Fruit fly (Drosophila melanogaster) whole organism, larva: Measurements from ENCODE around the gene Hml.

ENCODE experiments used
- noc ChIP-seq: fragments of 200-800 bp; sonication (Bioruptor generic); optimal IDR thresholded peaks from 3 replicates; lab custom pipeline; 2019; ENCODE audit warnings: missing biosample characterization, mild to moderate bottlenecking, missing genetic modification characterization, moderate library complexity

Gene Hml

dm6 chr3L:13845754-13846153 is at the start of gene Hml:
Hml (plus strand) TSS chr3L:13846054.
- TF ChIP-seq noc (tag; lab: Kevin White, UChicago): no peak

DNA sequence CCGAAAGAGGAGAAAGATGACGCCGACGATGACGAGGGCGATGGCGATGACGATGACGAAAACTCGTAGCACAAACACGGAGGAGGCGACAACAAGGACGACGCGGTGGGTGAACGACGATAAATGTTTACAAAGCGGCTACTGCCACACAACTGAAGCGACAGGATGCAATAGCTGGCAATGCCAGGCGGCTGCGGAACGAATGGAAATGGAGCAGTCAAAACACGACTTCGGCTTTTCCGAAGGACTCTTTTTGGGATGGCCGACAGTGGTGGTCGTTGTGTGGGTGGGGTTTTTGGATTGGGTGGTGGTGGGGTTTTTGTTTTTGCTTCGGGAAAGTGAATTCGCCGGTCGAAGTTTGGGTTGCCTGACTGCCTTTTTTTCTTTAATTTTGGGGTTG is 42.6 kb upstream of the Hml start, which contains the start of gene bru3:
TSS of gene bru3 (minus strand) at position 143 of the 400 bp plus-strand sequence.
- TF ChIP-seq noc (tag; lab: Kevin White, UChicago): no peak

DNA sequence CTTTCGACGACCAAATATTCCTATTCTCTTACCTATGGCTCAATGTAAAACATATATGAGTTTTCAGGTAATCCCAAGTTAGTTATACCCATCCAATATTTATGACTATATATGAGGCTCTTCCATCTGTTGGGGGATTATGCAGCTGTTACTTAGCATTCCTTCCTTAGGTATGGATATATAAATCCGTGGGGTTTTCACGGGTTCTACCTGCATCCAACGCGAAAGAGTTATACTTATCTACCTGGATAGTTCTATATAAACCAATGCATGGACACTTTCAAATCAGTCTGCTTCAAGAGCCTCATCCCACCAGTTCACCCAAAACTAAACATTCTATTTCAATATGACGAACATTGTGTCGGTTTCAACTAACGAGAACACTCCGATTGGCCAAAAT is 8.4 kb upstream of the Hml start, which contains the start of gene CG43184:
TSS of gene CG43184 (plus strand) at position 301 of the 400 bp plus-strand sequence.
- TF ChIP-seq noc (tag; lab: Kevin White, UChicago): no peak

DNA sequence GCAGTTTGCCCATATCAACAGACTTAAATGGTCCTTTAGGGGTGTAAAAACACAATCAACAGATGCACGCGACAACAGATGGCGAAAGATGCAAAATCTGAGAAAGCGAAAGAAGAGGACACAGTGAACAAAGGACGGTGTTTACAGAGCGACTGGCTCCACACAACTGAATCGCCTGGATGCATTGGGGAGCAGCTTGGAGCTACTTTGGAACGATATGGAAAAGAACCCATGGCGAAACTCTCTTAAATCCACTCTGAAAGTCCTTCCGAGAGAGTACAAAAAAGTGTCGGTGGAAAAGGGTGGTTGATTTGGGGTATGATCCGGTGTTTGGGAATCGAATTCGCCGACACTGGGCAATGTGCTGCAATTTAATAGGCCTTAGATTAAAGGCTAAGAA is 5.1 kb upstream of the Hml start:
- TF ChIP-seq noc (tag; lab: Kevin White, UChicago): no peak

DNA sequence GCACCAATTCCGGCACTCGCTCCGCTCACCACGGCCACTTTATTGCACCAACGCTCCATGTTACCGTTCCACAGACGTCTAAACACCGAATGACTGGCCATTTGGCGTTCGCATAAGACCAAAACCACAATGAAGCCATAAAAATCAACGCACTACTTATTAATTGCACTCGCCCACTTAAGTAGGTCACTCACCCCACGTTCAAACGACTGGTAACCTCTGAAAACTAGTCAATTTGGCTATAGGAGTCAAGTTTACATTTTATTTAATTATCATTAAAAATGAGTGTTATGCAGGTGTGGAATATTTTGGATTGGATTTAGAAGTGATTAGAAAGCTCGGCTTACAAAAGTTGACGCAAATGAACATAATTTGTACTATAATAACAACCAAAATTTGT is 3.7 kb upstream of the Hml start, which contains the start of gene CG8757:
TSS of gene CG8757 (minus strand) at position 101 of the 400 bp plus-strand sequence.
- TF ChIP-seq noc (tag; lab: Kevin White, UChicago): no peak

DNA sequence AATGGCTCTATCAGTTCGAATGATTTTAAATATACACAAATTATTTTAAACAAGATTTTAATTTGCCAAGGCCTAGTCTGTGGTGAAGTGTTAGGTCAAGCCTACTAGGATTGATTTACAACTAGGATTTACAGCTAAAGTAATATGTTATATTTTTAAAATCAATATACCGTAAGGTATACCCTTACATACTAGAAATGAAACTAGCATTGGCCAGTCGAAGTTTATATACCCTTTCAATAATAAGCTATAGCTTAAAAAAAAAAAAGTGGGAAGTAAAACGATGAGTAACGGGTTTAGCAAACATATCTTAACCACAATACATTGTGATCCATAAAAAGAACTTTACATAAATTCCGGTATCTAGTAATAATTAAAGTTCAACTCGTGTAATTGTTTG is 2.9 kb upstream of the Hml start, which contains the start of gene CG8750:
TSS of gene CG8750 (minus strand) at position 101 of the 400 bp plus-strand sequence.
- no peak for TF ChIP-seq noc (tag; lab: Kevin White, UChicago)

DNA sequence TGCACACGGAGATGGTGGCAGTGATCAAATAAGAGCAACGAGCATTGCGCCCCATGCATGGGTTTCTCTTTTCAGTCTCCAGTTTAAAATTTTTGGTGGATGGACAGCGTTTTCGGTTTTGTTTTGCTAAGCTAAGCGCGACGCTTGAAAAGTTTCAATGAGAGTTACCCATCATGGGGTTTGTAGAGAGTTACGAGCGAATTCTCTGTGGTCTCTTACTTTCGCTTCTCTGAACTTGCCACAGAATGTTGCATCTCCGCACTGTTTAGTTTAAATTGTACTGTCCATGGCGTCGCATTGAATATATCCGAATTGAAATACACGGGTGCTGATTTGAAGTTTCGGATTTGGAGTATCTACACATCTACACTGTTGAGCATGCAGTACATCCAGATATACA is 2.5 kb upstream of the Hml start, which contains the start of gene Tsp68C:
TSS of gene Tsp68C (plus strand) at position 301 of the 400 bp plus-strand sequence.
- TF ChIP-seq noc (tag; lab: Kevin White, UChicago): no peak

dm6 chr3L:13845292-13845691 is 562 bp upstream of the Hml start:
- no peak for TF ChIP-seq noc (tag; lab: Kevin White, UChicago)

- no peak for TF ChIP-seq noc (tag; lab: Kevin White, UChicago)
These were observed 14.0 kb downstream of the Hml start for dm6 chr3L:13859688-13860373.

DNA sequence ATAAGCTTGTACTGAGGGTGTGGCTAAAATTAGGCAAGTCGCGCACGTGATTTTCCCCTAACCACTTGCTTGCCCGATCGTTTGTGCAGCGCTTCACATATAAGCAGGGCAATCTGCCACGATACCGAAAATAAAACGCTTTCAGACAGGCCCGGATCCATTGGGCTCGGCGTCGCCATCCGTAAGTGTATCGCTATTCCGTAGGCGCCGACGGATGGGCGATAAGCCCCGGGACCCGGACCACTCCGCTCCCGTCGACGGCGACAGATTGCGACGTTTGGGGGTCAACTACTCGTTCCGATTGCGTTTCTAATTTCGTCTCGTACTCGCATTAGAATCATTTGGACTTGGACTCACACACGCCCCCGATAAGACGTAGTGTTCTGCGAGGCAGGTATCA is 16.5 kb downstream of the Hml start:
- TF ChIP-seq noc (tag; lab: Kevin White, UChicago): peak; percentile 90

- TF ChIP-seq noc (tag; lab: Kevin White, UChicago): no peak
These were observed 17.5 kb downstream of the Hml start for dm6 chr3L:13863365-13863775.

DNA sequence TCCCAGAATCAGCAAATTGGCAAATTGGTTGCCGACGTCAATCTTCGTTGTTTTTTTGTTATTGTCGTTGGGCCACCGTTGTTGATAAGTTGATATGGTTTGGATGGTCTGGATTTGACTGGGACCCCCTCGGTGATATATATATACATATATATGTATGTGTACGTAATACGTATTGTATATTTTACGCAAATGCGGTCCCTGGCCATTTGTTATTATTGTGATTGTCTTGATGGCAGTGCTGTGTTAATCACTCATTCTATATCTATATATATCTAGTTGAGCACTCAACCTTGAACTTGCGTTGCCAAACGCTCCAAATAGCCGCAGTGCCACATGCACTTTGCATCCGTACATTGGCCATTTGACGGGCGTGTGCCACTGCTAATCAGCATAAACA is 18.7 kb downstream of the Hml start:
- no peak for TF ChIP-seq noc (tag; lab: Kevin White, UChicago)

dm6 chr3L:13865484-13865883 is 19.6 kb downstream of the Hml start:
- no peak for TF ChIP-seq noc (tag; lab: Kevin White, UChicago)

dm6 chr3L:13866270-13866669 is 20.4 kb downstream of the Hml start:
- TF ChIP-seq noc (tag; lab: Kevin White, UChicago): no peak

dm6 chr3L:13866780-13867179 is 20.9 kb downstream of the Hml start, which contains the start of gene CG8745:
CG8745 (minus strand) TSS chr3L:13866905.
- TF ChIP-seq noc (tag; lab: Kevin White, UChicago): no peak

DNA sequence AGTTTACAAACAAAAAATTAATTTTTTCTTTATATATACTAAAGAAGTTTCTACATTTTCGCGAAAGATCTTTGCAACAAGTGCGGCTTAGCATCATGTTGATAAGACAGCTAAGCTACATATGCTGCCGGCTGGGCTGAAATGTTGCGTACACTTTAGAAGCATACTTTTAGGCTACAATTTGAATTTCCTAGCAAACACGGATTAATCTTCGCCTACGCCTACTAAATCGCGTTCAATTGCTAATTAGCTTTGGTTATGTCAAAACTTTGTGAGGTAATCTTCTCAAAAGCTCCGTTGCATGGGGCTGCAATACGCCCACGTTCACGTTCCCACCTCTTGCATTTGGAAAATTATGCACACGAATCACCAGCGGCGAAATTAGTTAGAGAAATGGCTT is 31.1 kb downstream of the Hml start:
- TF ChIP-seq noc (tag; lab: Kevin White, UChicago): no peak

- no peak for TF ChIP-seq noc (tag; lab: Kevin White, UChicago)
These were observed 32.0 kb downstream of the Hml start for dm6 chr3L:13877904-13878303.
